Worm (Caenorhabditis elegans): ENCODE results near the gene F42A6.1.

ce11 chrIV:3399015-3399722 is 44.3 kb downstream of the F42A6.1 start, which contains the start of the genes dyf-3 and pdhb-1:
- TF ChIP-seq fkh-10 (GFP tag; optimal IDR thresholded peaks at IDR 0.05) (no peak), elt-1 (tag; optimal IDR thresholded peaks at IDR 0.05) (no peak), jun-1 (tag; optimal IDR thresholded peaks at IDR 0.05) (no peak), daf-12 (tag; optimal IDR thresholded peaks at IDR 0.05) (no peak), R02D3.7 (tag; optimal IDR thresholded peaks at IDR 0.05) (no peak), nhr-237 (tag; optimal IDR thresholded peaks at IDR 0.05) (no peak), ceh-28 (tag; optimal IDR thresholded peaks at IDR 0.05) (no peak), elt-2 (tag; optimal IDR thresholded peaks at IDR 0.05) (peak; percentile 28)
